Worm (Caenorhabditis elegans) whole organism, L1 larva: Measurements from ENCODE around the gene gsp-2.

ENCODE experiments used
- C16A3.4 ChIP-seq: fragments of 150-350 bp; optimal IDR thresholded peaks from 2 replicates; lab custom pipeline; 2014; ENCODE audit warnings: missing biosample characterization, missing genetic modification characterization
- alr-1 ChIP-seq: fragments of 200-800 bp; sonication (Bioruptor generic); optimal IDR thresholded peaks from 2 replicates; lab custom pipeline; 2018; ENCODE audit warnings: borderline replicate concordance, mild to moderate bottlenecking, missing genetic modification characterization, missing compliant biosample characterization
- aly-2 ChIP-seq: fragments of 150-350 bp; optimal IDR thresholded peaks from 2 replicates; lab custom pipeline; 2014; ENCODE audit warnings: missing biosample characterization, missing genetic modification characterization
- ama-1 ChIP-seq: fragments of 150-350 bp; optimal IDR thresholded peaks from 2 replicates; lab custom pipeline; 2014
- blmp-1 ChIP-seq: fragments of 150-350 bp; optimal IDR thresholded peaks from 2 replicates; lab custom pipeline; 2014; ENCODE audit warnings: missing biosample characterization, missing genetic modification characterization
- ceh-63 ChIP-seq: fragments of 200-800 bp; sonication (Bioruptor generic); optimal IDR thresholded peaks from 2 replicates; lab custom pipeline; 2018; ENCODE audit warnings: mild to moderate bottlenecking, missing genetic modification characterization, missing compliant biosample characterization
- ces-1 ChIP-seq: fragments of 150-350 bp; optimal IDR thresholded peaks from 2 replicates; lab custom pipeline; 2014; ENCODE audit warnings: missing biosample characterization, missing genetic modification reagents, missing genetic modification characterization
- dpl-1 ChIP-seq, 3 experiments: fragments of 150-350 bp in 2 of 3; sonication (generic microtip) in 1 of 3; optimal IDR thresholded peaks; 2 replicates each; lab custom pipeline; 2014 to 2017; ENCODE audit warnings: missing biosample characterization in 3 of 3, missing genetic modification characterization in 3 of 3, missing genetic modification reagents in 3 of 3
- dsc-1 ChIP-seq: sonication (generic microtip); optimal IDR thresholded peaks from 2 replicates; lab custom pipeline; 2016; ENCODE audit warnings: mild to moderate bottlenecking, missing genetic modification characterization, missing compliant biosample characterization
- efl-1 ChIP-seq, 4 experiments: fragments of 150-350 bp; optimal IDR thresholded peaks in 3 of 4; peaks in 1 of 4; 1 replicate in 1 of 4; 2 replicates in 3 of 4; lab custom pipeline; 2014; ENCODE audit warnings: missing biosample characterization in 2 of 4, missing genetic modification characterization in 2 of 4, missing genetic modification reagents in 2 of 4
- efl-3 ChIP-seq: fragments of 200-800 bp; sonication (Bioruptor generic); optimal IDR thresholded peaks from 2 replicates; lab custom pipeline; 2018; ENCODE audit warnings: mild to moderate bottlenecking, missing genetic modification characterization, missing compliant biosample characterization
- egl-13 ChIP-seq: sonication (generic microtip); optimal IDR thresholded peaks from 2 replicates; lab custom pipeline; 2016; ENCODE audit warnings: missing genotype, missing genetic modification reagents, missing genetic modification characterization, missing compliant biosample characterization
- elt-2 ChIP-seq: sonication (generic microtip); optimal IDR thresholded peaks from 2 replicates; lab custom pipeline; 2016; ENCODE audit warnings: missing genetic modification characterization, mild to moderate bottlenecking, inconsistent platforms, missing compliant biosample characterization, missing genetic modification reagents
- grh-1 ChIP-seq: fragments of 200-800 bp; sonication (Bioruptor generic); IDR thresholded peaks from 2 replicates; pipeline ENCODE4 v1.3.6; 2022; ENCODE audit warnings: missing genetic modification reagents, missing genetic modification characterization, missing compliant biosample characterization
- jun-1 ChIP-seq: fragments of 150-350 bp; optimal IDR thresholded peaks from 2 replicates; lab custom pipeline; 2014; ENCODE audit warnings: missing biosample characterization, missing genetic modification reagents, missing genetic modification characterization
- lin-14 ChIP-seq: fragments of 200-800 bp; sonication (Bioruptor generic); optimal IDR thresholded peaks from 2 replicates; lab custom pipeline; 2018; ENCODE audit warnings: mild to moderate bottlenecking, missing genetic modification characterization, moderate library complexity, missing compliant biosample characterization
- lin-35 ChIP-seq, 2 experiments: fragments of 150-350 bp; optimal IDR thresholded peaks; 2 replicates each; lab custom pipeline; 2014; ENCODE audit warnings: missing biosample characterization in 2 of 2, missing genetic modification characterization in 2 of 2, missing genetic modification reagents in 2 of 2
- lin-39 ChIP-seq: fragments of 150-350 bp; optimal IDR thresholded peaks from 2 replicates; lab custom pipeline; 2014; ENCODE audit warnings: missing biosample characterization, missing genetic modification reagents, missing genetic modification characterization
- lir-3 ChIP-seq: sonication (generic microtip); optimal IDR thresholded peaks from 2 replicates; lab custom pipeline; 2016; ENCODE audit warnings: mild to moderate bottlenecking, missing genetic modification characterization, moderate library complexity, missing compliant biosample characterization; ENCODE audit not compliant: poor library complexity
- lsy-2 ChIP-seq, 2 experiments: fragments of 150-350 bp; optimal IDR thresholded peaks; 2 replicates each; lab custom pipeline; 2014; ENCODE audit warnings: missing biosample characterization in 2 of 2, missing genetic modification characterization in 2 of 2
- mep-1 ChIP-seq: fragments of 150-350 bp; optimal IDR thresholded peaks from 2 replicates; lab custom pipeline; 2014; ENCODE audit warnings: missing biosample characterization, missing genetic modification characterization
- nhr-19 ChIP-seq: fragments of 200-800 bp; sonication (Bioruptor generic); conservative IDR thresholded peaks from 2 replicates; pipeline ENCODE4 v1.3.6; 2022; ENCODE audit warnings: missing genetic modification characterization, missing compliant biosample characterization
- nhr-47 ChIP-seq: sonication (generic microtip); optimal IDR thresholded peaks from 2 replicates; lab custom pipeline; 2016; ENCODE audit warnings: mild to moderate bottlenecking, missing genetic modification characterization, moderate library complexity, missing compliant biosample characterization
- nhr-71 ChIP-seq: sonication (generic microtip); optimal IDR thresholded peaks from 2 replicates; lab custom pipeline; 2016; ENCODE audit warnings: mild to moderate bottlenecking, missing genetic modification characterization, moderate library complexity, missing compliant biosample characterization
- nhr-77 ChIP-seq: fragments of 150-350 bp; optimal IDR thresholded peaks from 2 replicates; lab custom pipeline; 2014; ENCODE audit warnings: missing biosample characterization, missing genetic modification characterization
- pag-3 ChIP-seq: sonication (generic microtip); optimal IDR thresholded peaks from 2 replicates; lab custom pipeline; 2017; ENCODE audit warnings: missing genetic modification characterization, mild to moderate bottlenecking, missing compliant biosample characterization, antibody characterized with exemption, borderline replicate concordance; ENCODE audit not compliant: insufficient read depth
- pqm-1 ChIP-seq: sonication (generic microtip); optimal IDR thresholded peaks from 3 replicates; lab custom pipeline; 2017; ENCODE audit warnings: missing biosample characterization, missing genetic modification characterization
- rnt-1 ChIP-seq: sonication (generic microtip); optimal IDR thresholded peaks from 2 replicates; lab custom pipeline; 2016; ENCODE audit warnings: mild to moderate bottlenecking, missing genetic modification characterization, moderate library complexity, missing compliant biosample characterization
- skn-1 ChIP-seq: fragments of 150-350 bp; optimal IDR thresholded peaks from 2 replicates; lab custom pipeline; 2014; ENCODE audit warnings: missing biosample characterization, missing genetic modification characterization
- snu-23 ChIP-seq: sonication (generic microtip); optimal IDR thresholded peaks from 2 replicates; lab custom pipeline; 2016; ENCODE audit warnings: missing genetic modification characterization, missing compliant biosample characterization
- sptf-1 ChIP-seq: fragments of 150-350 bp; optimal IDR thresholded peaks from 2 replicates; lab custom pipeline; 2014; ENCODE audit warnings: missing biosample characterization, missing genetic modification characterization
- tlp-1 ChIP-seq: fragments of 150-350 bp; optimal IDR thresholded peaks from 2 replicates; lab custom pipeline; 2014; ENCODE audit warnings: missing biosample characterization, missing genetic modification characterization
- zag-1 ChIP-seq: fragments of 150-350 bp; optimal IDR thresholded peaks from 2 replicates; lab custom pipeline; 2014; ENCODE audit warnings: missing biosample characterization, missing genetic modification characterization
- zip-4 ChIP-seq: fragments of 200-800 bp; sonication (Bioruptor generic); optimal IDR thresholded peaks from 2 replicates; lab custom pipeline; 2018; ENCODE audit warnings: mild to moderate bottlenecking, missing genetic modification characterization, moderate library complexity, missing compliant biosample characterization
- ztf-11 ChIP-seq, 2 experiments: sonication (generic microtip); optimal IDR thresholded peaks; 2 replicates each; lab custom pipeline; 2016 to 2017; ENCODE audit warnings: missing genetic modification characterization in 2 of 2, missing biosample characterization in 1 of 2, missing compliant biosample characterization in 1 of 2

The gsp-2 gene

ce11 chrIII:7336214-7336613, at the start of gene gsp-2 (continued):
- TF ChIP-seq mep-1 (tag; lab: Kevin White, UChicago): peak; percentile 65
- no peak for TF ChIP-seq pqm-1 (tag; lab: Kevin White, UChicago)
- TF ChIP-seq nhr-19: peak; percentile 81
- TF ChIP-seq C16A3.4 (tag; lab: Kevin White, UChicago): peak; percentile 74
- peak; percentile 66 to 74 (median 70) for TF ChIP-seq dpl-1 (GFP tag; optimal IDR thresholded peaks at IDR 0.05; lab: Kevin White, UChicago)
- no peak for TF ChIP-seq egl-13 (tag; lab: Kevin White, UChicago)
- no peak for TF ChIP-seq elt-2
- no peak for TF ChIP-seq sptf-1
- TF ChIP-seq nhr-77: peak; percentile 57

- no peak for TF ChIP-seq efl-1 (optimal IDR thresholded peaks at IDR 0.05; lab: Kevin White, UChicago)
- peak in 1 of 2 experiments; percentile 88 for TF ChIP-seq efl-1 (GFP tag; optimal IDR thresholded peaks at IDR 0.05 in 1 of 2; lab: Kevin White, UChicago)
- TF ChIP-seq grh-1 (GFP tag; lab: Robert Waterston, UW): no peak
- TF ChIP-seq ces-1 (GFP tag; lab: Kevin White, UChicago): no peak
Measured at ce11 chrIII:7287503-7287902, 48.9 kb upstream of the gsp-2 start, which contains the start of gene ykt-6. Gene ykt-6 (minus strand): TSS chrIII:7287603.

ce11 chrIII:7290462-7290861, 45.9 kb upstream of the gsp-2 start, which contains the start of gene algn-11:
Gene algn-11 (minus strand): TSS chrIII:7290562.
- TF ChIP-seq nhr-71 (tag; lab: Kevin White, UChicago): no peak
- no peak for TF ChIP-seq nhr-47 (tag; lab: Kevin White, UChicago)
- no peak for TF ChIP-seq tlp-1 (tag; lab: Kevin White, UChicago)

- peak; percentile 9 for TF ChIP-seq snu-23 (GFP tag; lab: Kevin White, UChicago)
- TF ChIP-seq lin-39: no peak
- TF ChIP-seq aly-2 (tag; lab: Kevin White, UChicago): no peak
- no peak for TF ChIP-seq lir-3 (tag; lab: Kevin White, UChicago)
- peak; percentile 17 for TF ChIP-seq blmp-1
- TF ChIP-seq lsy-2 (tag; optimal IDR thresholded peaks at IDR 0.05; lab: Kevin White, UChicago): peak in 1 of 2 experiments; percentile 4
- TF ChIP-seq nhr-71 (tag; lab: Kevin White, UChicago): peak; percentile 16
- TF ChIP-seq C16A3.4 (tag; lab: Kevin White, UChicago): no peak
- peak; percentile 51 for TF ChIP-seq lin-14
- no peak for TF ChIP-seq alr-1 (tag; lab: Kevin White, UChicago)
- no peak for TF ChIP-seq skn-1 (tag; lab: Kevin White, UChicago)
- TF ChIP-seq ama-1: no peak
- TF ChIP-seq dsc-1 (tag; lab: Kevin White, UChicago): peak; percentile 12
- TF ChIP-seq, all 84 proteins: peak for 6
Measured at ce11 chrIII:7291216-7291615, 45.2 kb upstream of the gsp-2 start.

ce11 chrIII:7292569-7292968, 43.8 kb upstream of the gsp-2 start:
- TF ChIP-seq efl-1 (optimal IDR thresholded peaks at IDR 0.05; lab: Kevin White, UChicago) (peak in 1 of 2 experiments; percentile 5), efl-1 (GFP tag; optimal IDR thresholded peaks at IDR 0.05 in 1 of 2; lab: Kevin White, UChicago) (no peak), snu-23 (GFP tag; lab: Kevin White, UChicago) (peak; percentile 10), zag-1 (no peak), rnt-1 (tag; lab: Kevin White, UChicago) (peak; percentile 4), dpl-1 (GFP tag; optimal IDR thresholded peaks at IDR 0.05; lab: Kevin White, UChicago) (peak in 1 of 3 experiments; percentile 32), lsy-2 (tag; optimal IDR thresholded peaks at IDR 0.05; lab: Kevin White, UChicago) (peak in 1 of 2 experiments; percentile 28), jun-1 (tag; lab: Kevin White, UChicago) (no peak), lin-14 (peak; percentile 61), blmp-1 (peak; percentile 98), pag-3 (tag; lab: Kevin White, UChicago) (no peak), efl-3 (GFP tag; lab: Kevin White, UChicago) (no peak), lin-35 (GFP tag; optimal IDR thresholded peaks at IDR 0.05; lab: Kevin White, UChicago) (peak; percentile 22 to 33), skn-1 (tag; lab: Kevin White, UChicago) (peak; percentile 49), zip-4 (GFP tag; lab: Kevin White, UChicago) (no peak), C16A3.4 (tag; lab: Kevin White, UChicago) (peak; percentile 22), ztf-11 (tag; optimal IDR thresholded peaks at IDR 0.05; lab: Kevin White, UChicago) (no peak), ceh-63 (GFP tag; lab: Kevin White, UChicago) (no peak), mep-1 (tag; lab: Kevin White, UChicago) (peak; percentile 69)
